Worm (Caenorhabditis elegans) whole organism, L2 larva: ENCODE data around the gene bbln-1.

Experiments
- C34F6.9 ChIP-seq: fragments of 150-350 bp; optimal IDR thresholded peaks from 2 replicates; lab custom pipeline; 2014; ENCODE audit warnings: missing biosample characterization, missing genetic modification characterization
- elt-1 ChIP-seq: fragments of 150-350 bp; optimal IDR thresholded peaks from 2 replicates; lab custom pipeline; 2014; ENCODE audit warnings: missing biosample characterization, missing genetic modification characterization
- fos-1 ChIP-seq: fragments of 150-350 bp; optimal IDR thresholded peaks from 2 replicates; lab custom pipeline; 2014; ENCODE audit warnings: missing biosample characterization, missing genetic modification characterization
- lsy-2 ChIP-seq, 2 experiments: fragments of 150-350 bp in 1 of 2; sonication (generic microtip) in 1 of 2; optimal IDR thresholded peaks; 2 replicates each; lab custom pipeline; 2014 to 2017; ENCODE audit warnings: missing biosample characterization in 2 of 2, missing genetic modification characterization in 2 of 2
- mdl-1 ChIP-seq, 2 experiments: fragments of 150-350 bp in 1 of 2; sonication (generic microtip) in 1 of 2; optimal IDR thresholded peaks; 2 replicates each; lab custom pipeline; 2017; ENCODE audit warnings: missing biosample characterization in 2 of 2, missing genetic modification characterization in 2 of 2
- peb-1 ChIP-seq: fragments of 150-350 bp; optimal IDR thresholded peaks from 2 replicates; lab custom pipeline; 2014; ENCODE audit warnings: missing biosample characterization, missing genetic modification characterization
- unc-62 ChIP-seq: fragments of 150-350 bp; optimal IDR thresholded peaks from 2 replicates; lab custom pipeline; 2014; ENCODE audit warnings: missing biosample characterization, missing genetic modification reagents, missing genetic modification characterization

DNA sequence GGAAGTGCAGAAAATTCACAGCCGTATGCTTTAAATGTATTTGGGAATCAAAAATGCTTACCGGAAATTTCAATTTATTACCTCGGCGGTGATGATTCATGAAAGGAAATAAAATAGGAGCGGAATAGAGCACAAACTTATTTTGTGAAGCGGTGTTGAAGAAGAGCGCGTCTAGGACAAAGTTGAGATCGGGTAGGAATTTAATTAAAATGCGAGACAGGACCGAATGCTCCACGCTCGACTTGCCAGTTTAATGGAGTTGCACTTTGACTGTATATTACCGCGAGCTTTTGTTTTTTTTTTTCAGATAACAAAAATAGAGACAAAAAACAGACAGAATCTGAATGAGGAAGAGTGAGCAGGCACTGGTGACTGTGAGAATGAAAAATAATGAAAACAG, 32.4 kb upstream of the bbln-1 start:
- TF ChIP-seq unc-62 (GFP tag; lab: Kevin White, UChicago): no peak
- TF ChIP-seq fos-1 (tag; lab: Kevin White, UChicago): no peak
- no peak for TF ChIP-seq peb-1
- no peak for TF ChIP-seq elt-1 (tag; lab: Kevin White, UChicago)
- TF ChIP-seq lsy-2 (tag; optimal IDR thresholded peaks at IDR 0.05; lab: Kevin White, UChicago): no peak
- no peak for TF ChIP-seq C34F6.9 (tag; lab: Kevin White, UChicago)
- no peak for TF ChIP-seq mdl-1 (tag; optimal IDR thresholded peaks at IDR 0.05; lab: Kevin White, UChicago)
